Worm (Caenorhabditis elegans) whole organism, early embryonic: ENCODE data around the gene C01G6.9.

Experiments
- B0310.2 ChIP-seq: sonication (generic microtip); optimal IDR thresholded peaks from 2 replicates; lab custom pipeline; 2016; ENCODE audit warnings: mild to moderate bottlenecking, missing genetic modification characterization, missing compliant biosample characterization
- F13C5.2 ChIP-seq: sonication (generic microtip); optimal IDR thresholded peaks from 2 replicates; lab custom pipeline; 2017; ENCODE audit warnings: mild to moderate bottlenecking, missing genetic modification characterization, inconsistent platforms, missing compliant biosample characterization
- aly-1 ChIP-seq: sonication (generic microtip); optimal IDR thresholded peaks from 2 replicates; lab custom pipeline; 2016; ENCODE audit warnings: missing genetic modification characterization, missing compliant biosample characterization
- ama-1 ChIP-seq: fragments of 150-350 bp; optimal IDR thresholded peaks from 2 replicates; lab custom pipeline; 2014
- ceh-13 ChIP-seq: fragments of 200-800 bp; sonication (Bioruptor generic); optimal IDR thresholded peaks from 2 replicates; lab custom pipeline; 2018; ENCODE audit warnings: mild to moderate bottlenecking, missing genetic modification characterization, missing compliant biosample characterization
- ceh-36 ChIP-seq: sonication (generic microtip); optimal IDR thresholded peaks from 2 replicates; lab custom pipeline; 2016; ENCODE audit warnings: missing genetic modification characterization, inconsistent platforms, missing compliant biosample characterization
- ets-7 ChIP-seq: sonication (generic microtip); optimal IDR thresholded peaks from 2 replicates; lab custom pipeline; 2016; ENCODE audit warnings: missing genotype, missing genetic modification characterization, missing compliant biosample characterization
- flt-1 ChIP-seq: fragments of 200-800 bp; sonication (Bioruptor generic); IDR thresholded peaks from 2 replicates; pipeline ENCODE4 v1.3.6; 2022; ENCODE audit warnings: missing genetic modification characterization, missing compliant biosample characterization
- hmbx-1 ChIP-seq: sonication (generic microtip); optimal IDR thresholded peaks from 2 replicates; lab custom pipeline; 2016; ENCODE audit warnings: mild to moderate bottlenecking, missing genetic modification characterization, missing compliant biosample characterization
- hmg-4 ChIP-seq: fragments of 200-800 bp; sonication (Bioruptor generic); optimal IDR thresholded peaks from 2 replicates; lab custom pipeline; 2018; ENCODE audit warnings: mild to moderate bottlenecking, missing genetic modification characterization, missing compliant biosample characterization
- hnd-1 ChIP-seq: sonication (generic microtip); optimal IDR thresholded peaks from 2 replicates; lab custom pipeline; 2016; ENCODE audit warnings: missing genetic modification characterization, missing compliant biosample characterization
- pes-1 ChIP-seq: fragments of 200-800 bp; sonication (Bioruptor generic); IDR thresholded peaks from 2 replicates; pipeline ENCODE4 v1.3.6; 2022; ENCODE audit warnings: missing genetic modification reagents, missing genetic modification characterization, missing compliant biosample characterization
- scrt-1 ChIP-seq: fragments of 200-800 bp; sonication (Bioruptor generic); IDR thresholded peaks from 2 replicates; pipeline ENCODE4 v1.3.6; 2022; ENCODE audit warnings: missing genetic modification characterization, missing compliant biosample characterization
- sea-1 ChIP-seq: fragments of 200-800 bp; sonication (Bioruptor generic); conservative IDR thresholded peaks from 2 replicates; pipeline ENCODE4 v1.3.6; 2022; ENCODE audit warnings: missing genetic modification characterization, missing compliant biosample characterization
- tbx-11 ChIP-seq: fragments of 200-800 bp; sonication (Bioruptor generic); IDR thresholded peaks from 2 replicates; pipeline ENCODE4 v1.3.6; 2022; ENCODE audit warnings: missing genetic modification characterization, missing compliant biosample characterization
- tbx-37 ChIP-seq: fragments of 200-800 bp; sonication (Bioruptor generic); conservative IDR thresholded peaks from 2 replicates; pipeline ENCODE4 v1.3.6; 2022; ENCODE audit warnings: missing genetic modification reagents, missing genetic modification characterization, missing compliant biosample characterization
- tra-4 ChIP-seq: sonication (generic microtip); optimal IDR thresholded peaks from 2 replicates; lab custom pipeline; 2017; ENCODE audit warnings: missing genetic modification characterization, missing compliant biosample characterization

The C01G6.9 gene

DNA sequence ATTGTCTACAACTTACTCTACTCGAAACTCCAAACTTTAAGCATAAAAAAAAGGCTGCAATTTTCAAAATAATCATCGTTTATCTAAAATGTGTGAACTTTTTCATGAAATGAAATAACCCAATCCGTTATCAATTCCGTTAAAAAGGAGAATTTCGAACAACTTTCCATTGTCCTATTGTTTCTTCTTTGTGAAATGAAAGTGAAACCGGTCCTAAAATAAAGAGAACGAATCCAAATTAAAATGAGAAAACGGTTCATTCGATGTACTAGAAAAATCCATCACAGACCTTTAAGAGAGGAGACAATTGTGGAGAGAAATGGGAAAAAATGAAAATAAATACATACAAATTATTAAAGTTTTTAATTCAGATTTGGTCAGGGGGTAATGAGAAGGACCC is at the start of gene C01G6.9:
Gene C01G6.9 (minus strand): TSS at position 141 of the 400 bp plus-strand sequence.
- no peak for TF ChIP-seq F13C5.2 (tag; lab: Kevin White, UChicago)
- no peak for TF ChIP-seq hmbx-1
- no peak for TF ChIP-seq hmg-4 (GFP tag; lab: Kevin White, UChicago)
- TF ChIP-seq flt-1: no peak
- no peak for TF ChIP-seq ets-7 (tag; lab: Kevin White, UChicago)
- no peak for TF ChIP-seq tra-4 (tag; lab: Kevin White, UChicago)
- TF ChIP-seq B0310.2 (tag; lab: Kevin White, UChicago): no peak
- no peak for TF ChIP-seq ceh-36 (tag; lab: Kevin White, UChicago)
- no peak for TF ChIP-seq scrt-1
- no peak for TF ChIP-seq tbx-11
- no peak for TF ChIP-seq pes-1 (GFP tag; lab: Robert Waterston, UW)
- no peak for TF ChIP-seq sea-1 (GFP tag; lab: Robert Waterston, UW)
- TF ChIP-seq hnd-1: no peak
- no peak for TF ChIP-seq ama-1 (lab: Kevin White, UChicago)

DNA sequence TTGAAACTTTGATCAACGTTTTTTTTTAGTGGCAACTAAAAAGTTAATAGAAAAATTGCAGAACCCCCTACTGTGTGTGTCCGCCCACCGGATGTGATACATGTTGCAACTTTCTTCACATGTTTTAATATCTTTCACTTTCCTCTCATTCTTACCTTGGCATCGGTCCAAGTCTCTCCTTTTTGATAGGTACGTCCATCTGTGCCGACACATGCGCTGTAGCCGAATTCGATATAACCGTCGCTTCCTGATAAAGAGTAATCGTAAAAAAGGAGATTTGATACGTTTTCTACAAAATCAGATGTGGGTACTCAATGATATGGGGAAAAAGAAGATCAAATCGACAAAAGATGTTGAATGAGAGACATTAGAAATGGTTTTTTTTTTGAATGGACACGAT is 49.5 kb upstream of the C01G6.9 start:
- TF ChIP-seq tbx-11: no peak
- no peak for TF ChIP-seq sea-1 (GFP tag; lab: Robert Waterston, UW)
- no peak for TF ChIP-seq scrt-1
- no peak for TF ChIP-seq ceh-36 (tag; lab: Kevin White, UChicago)
- no peak for TF ChIP-seq hmbx-1
- no peak for TF ChIP-seq F13C5.2 (tag; lab: Kevin White, UChicago)
- TF ChIP-seq tra-4 (tag; lab: Kevin White, UChicago): no peak
- TF ChIP-seq hnd-1: no peak
- no peak for TF ChIP-seq tbx-37
- TF ChIP-seq ceh-13 (GFP tag; lab: Kevin White, UChicago): no peak

DNA sequence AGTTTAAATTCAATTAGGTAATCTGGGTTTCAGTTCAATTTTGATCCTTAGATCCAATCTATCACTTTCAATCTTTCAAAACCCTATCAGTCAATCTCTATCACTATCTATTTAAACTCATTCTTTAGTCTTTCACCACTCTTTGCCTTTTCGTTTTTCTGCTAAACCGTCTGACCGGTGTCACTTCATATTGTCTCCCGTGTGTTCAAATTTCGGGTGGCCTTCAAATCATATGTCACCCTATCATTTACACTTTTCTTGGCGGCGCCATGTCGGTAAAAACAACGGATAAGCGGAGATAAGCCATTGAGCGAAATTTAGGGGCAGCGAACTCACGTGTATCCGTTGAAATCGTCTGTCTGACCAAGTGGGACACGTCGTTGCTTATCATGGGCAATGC is 48.3 kb upstream of the C01G6.9 start:
- TF ChIP-seq tra-4 (tag; lab: Kevin White, UChicago): no peak
- TF ChIP-seq pes-1 (GFP tag; lab: Robert Waterston, UW): no peak
- TF ChIP-seq aly-1 (tag; lab: Kevin White, UChicago): no peak
- no peak for TF ChIP-seq hmg-4 (GFP tag; lab: Kevin White, UChicago)
- no peak for TF ChIP-seq sea-1 (GFP tag; lab: Robert Waterston, UW)
- TF ChIP-seq ets-7 (tag; lab: Kevin White, UChicago): no peak
- TF ChIP-seq ceh-36 (tag; lab: Kevin White, UChicago): no peak
- TF ChIP-seq B0310.2 (tag; lab: Kevin White, UChicago): no peak
- TF ChIP-seq ceh-13 (GFP tag; lab: Kevin White, UChicago): no peak
- TF ChIP-seq F13C5.2 (tag; lab: Kevin White, UChicago): no peak
- TF ChIP-seq tbx-37: no peak

DNA sequence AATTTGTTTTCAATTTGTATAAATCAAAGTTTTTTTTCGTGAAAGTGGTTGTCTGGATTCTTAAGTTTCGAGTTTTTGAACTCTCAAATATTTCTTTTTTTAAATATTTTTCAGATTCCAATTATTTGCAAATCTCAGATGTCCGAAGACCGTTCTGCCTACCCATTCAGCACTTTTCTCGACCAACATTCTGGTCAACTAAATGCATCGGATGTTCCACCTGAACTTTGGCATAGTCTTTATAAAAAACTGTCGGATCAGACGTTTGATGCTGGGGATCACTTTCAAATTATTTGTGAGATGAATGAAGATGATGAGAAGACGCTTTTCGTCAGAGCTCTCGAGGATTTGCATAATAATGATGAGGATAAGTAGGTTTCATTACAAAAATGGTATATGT is 43.2 kb upstream of the C01G6.9 start, which contains the start of gene ttll-12:
Gene ttll-12 (plus strand): TSS at position 139 of the 400 bp plus-strand sequence.
- TF ChIP-seq F13C5.2 (tag; lab: Kevin White, UChicago): no peak
- no peak for TF ChIP-seq ets-7 (tag; lab: Kevin White, UChicago)
- TF ChIP-seq flt-1: no peak
- no peak for TF ChIP-seq pes-1 (GFP tag; lab: Robert Waterston, UW)
- no peak for TF ChIP-seq ceh-13 (GFP tag; lab: Kevin White, UChicago)
- no peak for TF ChIP-seq hmg-4 (GFP tag; lab: Kevin White, UChicago)
- TF ChIP-seq ama-1 (lab: Kevin White, UChicago): no peak
- TF ChIP-seq sea-1 (GFP tag; lab: Robert Waterston, UW): no peak
- no peak for TF ChIP-seq B0310.2 (tag; lab: Kevin White, UChicago)
- no peak for TF ChIP-seq tra-4 (tag; lab: Kevin White, UChicago)
- no peak for TF ChIP-seq hnd-1
- TF ChIP-seq hmbx-1: no peak
- no peak for TF ChIP-seq aly-1 (tag; lab: Kevin White, UChicago)
- TF ChIP-seq tbx-11: no peak
- TF ChIP-seq ceh-36 (tag; lab: Kevin White, UChicago): no peak

DNA sequence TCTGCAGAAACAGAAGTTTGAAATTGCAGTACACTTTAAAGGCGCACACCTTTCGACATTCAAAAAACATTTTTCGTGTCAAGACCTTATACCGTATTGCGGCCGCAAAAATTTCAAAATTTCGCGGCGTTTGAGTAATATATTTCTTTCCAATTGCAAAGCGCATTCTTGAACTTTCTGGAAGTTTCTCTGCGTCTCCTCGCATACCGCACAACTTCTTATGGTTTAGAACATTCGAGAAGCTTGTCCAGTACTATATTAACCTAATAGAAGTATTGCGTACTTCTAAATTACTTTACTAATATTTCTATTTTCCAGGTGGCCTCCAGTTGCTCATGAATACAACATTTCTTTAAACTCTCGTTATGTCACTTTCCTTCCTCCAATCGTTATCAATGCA is 41.0 kb upstream of the C01G6.9 start:
- TF ChIP-seq hmg-4 (GFP tag; lab: Kevin White, UChicago): no peak
- TF ChIP-seq flt-1: no peak
- TF ChIP-seq tbx-37: no peak
- no peak for TF ChIP-seq ceh-36 (tag; lab: Kevin White, UChicago)
- TF ChIP-seq sea-1 (GFP tag; lab: Robert Waterston, UW): no peak
- TF ChIP-seq B0310.2 (tag; lab: Kevin White, UChicago): no peak
- no peak for TF ChIP-seq hnd-1
- TF ChIP-seq ets-7 (tag; lab: Kevin White, UChicago): no peak
- no peak for TF ChIP-seq tra-4 (tag; lab: Kevin White, UChicago)
- no peak for TF ChIP-seq pes-1 (GFP tag; lab: Robert Waterston, UW)
- TF ChIP-seq ama-1 (lab: Kevin White, UChicago): no peak
- TF ChIP-seq F13C5.2 (tag; lab: Kevin White, UChicago): no peak
- no peak for TF ChIP-seq aly-1 (tag; lab: Kevin White, UChicago)
- TF ChIP-seq hmbx-1: no peak
- no peak for TF ChIP-seq scrt-1
- no peak for TF ChIP-seq tbx-11
- no peak for TF ChIP-seq ceh-13 (GFP tag; lab: Kevin White, UChicago)

DNA sequence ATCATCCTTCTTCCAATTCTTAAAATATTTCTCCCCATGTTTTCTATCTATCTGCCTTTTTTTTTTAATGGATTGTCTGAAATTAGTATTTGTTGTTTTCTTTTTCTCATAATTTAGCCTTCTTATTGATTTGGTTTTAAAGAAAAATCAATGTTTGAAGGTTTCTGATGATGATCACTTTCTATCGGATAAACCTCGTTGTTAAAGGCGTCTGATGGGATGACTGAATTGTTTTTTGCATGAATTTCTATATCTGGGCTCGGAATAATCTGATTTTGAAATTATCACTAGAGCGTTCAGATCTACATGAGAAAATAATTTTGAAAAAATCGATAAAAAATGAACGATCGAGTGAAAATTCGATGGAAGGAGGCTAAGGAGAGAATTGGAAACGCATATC is 38.1 kb upstream of the C01G6.9 start, which contains the start of gene scp-1:
Gene scp-1 (plus strand): TSS at position 301 of the 400 bp plus-strand sequence.
- TF ChIP-seq ama-1 (lab: Kevin White, UChicago) (no peak), hmbx-1 (no peak), aly-1 (tag; lab: Kevin White, UChicago) (no peak), ceh-13 (GFP tag; lab: Kevin White, UChicago) (no peak), F13C5.2 (tag; lab: Kevin White, UChicago) (no peak), tbx-11 (no peak), ets-7 (tag; lab: Kevin White, UChicago) (no peak), ceh-36 (tag; lab: Kevin White, UChicago) (no peak), sea-1 (GFP tag; lab: Robert Waterston, UW) (no peak), flt-1 (no peak), scrt-1 (no peak), hnd-1 (no peak), pes-1 (GFP tag; lab: Robert Waterston, UW) (no peak), B0310.2 (tag; lab: Kevin White, UChicago) (no peak), tbx-37 (no peak), tra-4 (tag; lab: Kevin White, UChicago) (no peak), hmg-4 (GFP tag; lab: Kevin White, UChicago) (no peak)

DNA sequence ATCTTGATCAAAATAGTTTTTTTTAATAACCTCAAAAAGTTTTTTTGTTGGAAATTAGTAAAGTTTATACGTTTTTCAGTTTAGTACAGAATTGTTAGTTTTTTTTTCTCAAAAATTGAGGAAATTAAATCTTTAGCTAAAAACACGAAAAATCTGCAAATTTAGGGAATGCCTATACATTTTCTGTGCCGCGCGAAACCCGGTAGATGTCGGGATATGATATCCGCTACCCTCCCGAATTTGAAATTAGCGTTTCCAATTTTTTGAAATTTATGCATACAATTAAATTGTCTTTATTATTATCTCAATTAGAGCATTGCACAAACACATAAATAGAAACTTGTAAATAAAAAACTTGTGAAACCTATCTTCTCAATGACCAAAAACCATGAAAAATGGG is 37.4 kb upstream of the C01G6.9 start:
- TF ChIP-seq hmbx-1 (no peak), hmg-4 (GFP tag; lab: Kevin White, UChicago) (no peak), tra-4 (tag; lab: Kevin White, UChicago) (no peak), ama-1 (lab: Kevin White, UChicago) (no peak), flt-1 (no peak), hnd-1 (no peak)
